Worm (Caenorhabditis elegans) whole organism, L2 larva: ENCODE results near the gene K04C2.5.

Experiments
- ZK546.5 ChIP-seq: sonication (generic microtip); optimal IDR thresholded peaks from 2 replicates; lab custom pipeline; 2017; ENCODE audit warnings: missing biosample characterization, missing genetic modification characterization
- elt-3 ChIP-seq: sonication (generic microtip); optimal IDR thresholded peaks from 2 replicates; lab custom pipeline; 2017; ENCODE audit warnings: missing biosample characterization, missing genetic modification characterization
- unc-62 ChIP-seq: fragments of 150-350 bp; optimal IDR thresholded peaks from 2 replicates; lab custom pipeline; 2014; ENCODE audit warnings: missing biosample characterization, missing genetic modification reagents, missing genetic modification characterization

- no peak for TF ChIP-seq unc-62 (GFP tag; lab: Kevin White, UChicago)
- no peak for TF ChIP-seq elt-3 (tag; lab: Kevin White, UChicago)
- TF ChIP-seq ZK546.5 = no peak
Observed at ce11 chrIII:6914840-6915239, 23.4 kb upstream of the K04C2.5 start.
